Worm (Caenorhabditis elegans) whole organism, L4 larva: ENCODE data around the gene mrpl-36.

ENCODE experiments used
- F10B5.3 ChIP-seq: sonication (generic microtip); optimal IDR thresholded peaks from 2 replicates; lab custom pipeline; 2016; ENCODE audit warnings: mild to moderate bottlenecking, missing genetic modification characterization, missing compliant biosample characterization
- F26F4.8 ChIP-seq: fragments of 200-800 bp; sonication (Bioruptor generic); conservative IDR thresholded peaks from 2 replicates; pipeline ENCODE4 v1.3.6; 2022; ENCODE audit warnings: missing genetic modification characterization, missing compliant biosample characterization
- F44E2.7 ChIP-seq: fragments of 200-800 bp; sonication (Bioruptor generic); IDR thresholded peaks from 2 replicates; pipeline ENCODE4 v2.1.2; 2022; ENCODE audit warnings: missing genetic modification characterization, missing compliant biosample characterization
- F49E8.2 ChIP-seq: sonication (generic microtip); optimal IDR thresholded peaks from 2 replicates; lab custom pipeline; 2016; ENCODE audit warnings: missing compliant biosample characterization, mild to moderate bottlenecking, missing genetic modification characterization, borderline replicate concordance
- R02D3.7 ChIP-seq: fragments of 150-350 bp; sonication (generic microtip); optimal IDR thresholded peaks from 3 replicates; lab custom pipeline; 2014; ENCODE audit warnings: missing biosample characterization, missing genetic modification characterization
- Y105C5A.15 ChIP-seq: fragments of 200-800 bp; sonication (Bioruptor generic); IDR thresholded peaks from 2 replicates; pipeline ENCODE4 v1.3.6; 2022; ENCODE audit warnings: missing genetic modification characterization, missing compliant biosample characterization
- Y5F2A.4 ChIP-seq: fragments of 200-800 bp; sonication (Bioruptor generic); optimal IDR thresholded peaks from 2 replicates; lab custom pipeline; 2018; ENCODE audit warnings: mild to moderate bottlenecking, missing genetic modification characterization, missing compliant biosample characterization
- aha-1 ChIP-seq: fragments of 150-350 bp; peaks from one replicate; lab custom pipeline; 2014; ENCODE audit warnings: missing biosample characterization, missing genetic modification characterization
- aly-2 ChIP-seq: sonication (generic microtip); optimal IDR thresholded peaks from 2 replicates; lab custom pipeline; 2018; ENCODE audit warnings: missing biosample characterization, missing genetic modification characterization
- attf-4 ChIP-seq: sonication (generic microtip); optimal IDR thresholded peaks from 3 replicates; lab custom pipeline; 2017; ENCODE audit warnings: missing biosample characterization, missing genetic modification characterization
- ceh-44 ChIP-seq: fragments of 200-800 bp; sonication (Bioruptor generic); IDR thresholded peaks from 2 replicates; pipeline ENCODE4 v1.3.6; 2022; ENCODE audit warnings: missing genetic modification reagents, missing genetic modification characterization, missing compliant biosample characterization
- daf-19 ChIP-seq: fragments of 200-800 bp; sonication (Bioruptor generic); conservative IDR thresholded peaks from 2 replicates; pipeline ENCODE4 v1.3.6; 2022; ENCODE audit warnings: missing genetic modification characterization, missing compliant biosample characterization
- daf-8 ChIP-seq: fragments of 200-800 bp; sonication (Bioruptor generic); IDR thresholded peaks from 2 replicates; pipeline ENCODE4 v1.3.6; 2022; ENCODE audit warnings: missing genetic modification characterization, missing compliant biosample characterization
- dmd-6 ChIP-seq: fragments of 200-800 bp; sonication (Bioruptor generic); IDR thresholded peaks from 2 replicates; pipeline ENCODE4 v1.3.6; 2022; ENCODE audit warnings: missing genetic modification reagents, missing genetic modification characterization, missing compliant biosample characterization
- dmd-8 ChIP-seq: fragments of 200-800 bp; sonication (Bioruptor generic); IDR thresholded peaks from 2 replicates; pipeline ENCODE4 v1.3.6; 2022; ENCODE audit warnings: missing genetic modification characterization, missing compliant biosample characterization
- dve-1 ChIP-seq: sonication (generic microtip); optimal IDR thresholded peaks from 2 replicates; lab custom pipeline; 2017; ENCODE audit warnings: antibody characterized with exemption, mild to moderate bottlenecking, missing genetic modification characterization, missing compliant biosample characterization; ENCODE audit not compliant: insufficient read depth
- fkh-10 ChIP-seq: fragments of 150-350 bp; optimal IDR thresholded peaks from 2 replicates; lab custom pipeline; 2014; ENCODE audit warnings: missing biosample characterization, missing genetic modification reagents, missing genetic modification characterization
- hlh-30 ChIP-seq: sonication (generic microtip); optimal IDR thresholded peaks from 2 replicates; lab custom pipeline; 2017; ENCODE audit warnings: antibody characterized with exemption, mild to moderate bottlenecking, missing genetic modification characterization, missing compliant biosample characterization; ENCODE audit not compliant: insufficient read depth
- lin-13 ChIP-seq: fragments of 150-350 bp; optimal IDR thresholded peaks from 2 replicates; lab custom pipeline; 2014; ENCODE audit warnings: missing biosample characterization, missing genetic modification reagents, missing genetic modification characterization
- lin-29 ChIP-seq: fragments of 200-800 bp; sonication (Bioruptor generic); IDR thresholded peaks from 2 replicates; pipeline ENCODE4 v1.3.6; 2022; ENCODE audit warnings: missing genetic modification reagents, missing genetic modification characterization, missing compliant biosample characterization
- lin-38 ChIP-seq: fragments of 200-800 bp; sonication (Bioruptor generic); IDR thresholded peaks from 2 replicates; pipeline ENCODE4 v1.3.6; 2022; ENCODE audit warnings: missing genetic modification reagents, missing genetic modification characterization, missing compliant biosample characterization
- lsy-2 ChIP-seq, 2 experiments: fragments of 150-350 bp in 1 of 2; sonication (generic microtip) in 1 of 2; optimal IDR thresholded peaks; 2 replicates each; lab custom pipeline; 2014 to 2017; ENCODE audit warnings: missing biosample characterization in 2 of 2, missing genetic modification characterization in 2 of 2
- madf-5 ChIP-seq, 2 experiments: fragments of 200-800 bp; sonication (Bioruptor generic); IDR thresholded peaks; 2 replicates each; pipeline ENCODE4 v1.3.6; 2022; ENCODE audit warnings: missing compliant biosample characterization in 2 of 2, missing genetic modification characterization in 2 of 2
- mdl-1 ChIP-seq, 2 experiments: fragments of 150-350 bp in 1 of 2; sonication (generic microtip) in 1 of 2; optimal IDR thresholded peaks; 2 replicates each; lab custom pipeline; 2014 to 2017; ENCODE audit warnings: missing biosample characterization in 2 of 2, missing genetic modification characterization in 2 of 2
- mxl-3 ChIP-seq: fragments of 200-800 bp; sonication (Bioruptor generic); optimal IDR thresholded peaks from 2 replicates; lab custom pipeline; 2018; ENCODE audit warnings: mild to moderate bottlenecking, missing genetic modification characterization, missing compliant biosample characterization
- nhr-10 ChIP-seq: fragments of 150-350 bp; optimal IDR thresholded peaks from 2 replicates; lab custom pipeline; 2014; ENCODE audit warnings: missing biosample characterization, missing genetic modification characterization
- nhr-11 ChIP-seq: fragments of 150-350 bp; optimal IDR thresholded peaks from 2 replicates; lab custom pipeline; 2014; ENCODE audit warnings: missing biosample characterization, missing genetic modification characterization
- pha-4 ChIP-seq, 2 experiments: fragments of 150-350 bp in 1 of 2; fragments of 200-800 bp in 1 of 2; sonication (Bioruptor generic) in 1 of 2; IDR thresholded peaks in 1 of 2; optimal IDR thresholded peaks in 1 of 2; 2 replicates each; pipeline versions ENCODE4 v1.3.6 to Lab custom; 2014 to 2022; ENCODE audit warnings: missing genetic modification characterization in 2 of 2, missing genetic modification reagents in 2 of 2, missing biosample characterization in 1 of 2, missing compliant biosample characterization in 1 of 2
- rbr-2 ChIP-seq: sonication (generic microtip); optimal IDR thresholded peaks from 2 replicates; lab custom pipeline; 2016; ENCODE audit warnings: missing genotype, missing genetic modification characterization, missing compliant biosample characterization
- saeg-2 ChIP-seq: fragments of 200-800 bp; sonication (Bioruptor generic); IDR thresholded peaks from 2 replicates; pipeline ENCODE4 v1.3.6; 2022; ENCODE audit warnings: missing genetic modification reagents, missing genetic modification characterization, missing compliant biosample characterization
- skn-1 ChIP-seq: fragments of 150-350 bp; optimal IDR thresholded peaks from 2 replicates; lab custom pipeline; 2014; ENCODE audit warnings: missing biosample characterization, missing genetic modification characterization
- snpc-4 ChIP-seq: fragments of 150-350 bp; optimal IDR thresholded peaks from 2 replicates; lab custom pipeline; 2014; ENCODE audit warnings: missing biosample characterization, missing genetic modification characterization
- unc-62 ChIP-seq, 3 experiments: fragments of 150-350 bp in 1 of 3; sonication (generic microtip); optimal IDR thresholded peaks in 2 of 3; peaks in 1 of 3; 1 replicate in 1 of 3; 2 replicates in 2 of 3; lab custom pipeline; 2014 to 2017; ENCODE audit warnings: missing biosample characterization in 3 of 3, missing genetic modification characterization in 3 of 3, missing genetic modification reagents in 3 of 3, missing genotype in 1 of 3
- zfp-2 ChIP-seq: sonication (generic microtip); optimal IDR thresholded peaks from 2 replicates; lab custom pipeline; 2016; ENCODE audit warnings: mild to moderate bottlenecking, missing genetic modification characterization, missing compliant biosample characterization

mrpl-36 gene

ce11 chrIII:9848083-9848482, at the start of gene mrpl-36:
Gene mrpl-36, minus strand, starts transcription at chrIII:9848116.
- TF ChIP-seq dve-1 (peak; percentile 33), lin-38 (GFP tag; lab: Robert Waterston, UW) (peak; percentile 86), dmd-6 (peak; percentile 19; the same call in 1 of the 2 replicates), madf-5 (GFP tag; IDR thresholded peaks at IDR 0.05; lab: Robert Waterston, UW) (no peak), F26F4.8 (GFP tag; lab: Robert Waterston, UW) (no peak), hlh-30 (tag; lab: Kevin White, UChicago) (peak; percentile 36), daf-19 (no peak), lin-29 (no peak), R02D3.7 (no peak), skn-1 (tag; lab: Kevin White, UChicago) (no peak), lsy-2 (tag; optimal IDR thresholded peaks at IDR 0.05; lab: Kevin White, UChicago) (peak in 1 of 2 experiments; percentile 74), F44E2.7 (GFP tag; lab: Robert Waterston, UW) (no peak)
- TF ChIP-seq, all 104 proteins: peak for 5

- TF ChIP-seq lsy-2 (tag; optimal IDR thresholded peaks at IDR 0.05; lab: Kevin White, UChicago): no peak
- TF ChIP-seq lin-13: no peak
- no peak for TF ChIP-seq ceh-44 (GFP tag; lab: Robert Waterston, UW)
- no peak for TF ChIP-seq R02D3.7
- no peak for TF ChIP-seq Y5F2A.4 (GFP tag; lab: Kevin White, UChicago)
Measured at ce11 chrIII:9892855-9893254, 44.9 kb upstream of the mrpl-36 start, which contains the start of gene mam-7. Gene mam-7, plus strand, starts transcription at chrIII:9893155.

- no peak for TF ChIP-seq F49E8.2
- no peak for TF ChIP-seq daf-8
- no peak for TF ChIP-seq dmd-8 (GFP tag; lab: Robert Waterston, UW)
- TF ChIP-seq attf-4 (tag; lab: Kevin White, UChicago): no peak
- no peak for TF ChIP-seq mdl-1 (tag; optimal IDR thresholded peaks at IDR 0.05; lab: Kevin White, UChicago)
- TF ChIP-seq rbr-2 (tag; lab: Kevin White, UChicago): no peak
- TF ChIP-seq saeg-2 (GFP tag; lab: Robert Waterston, UW): no peak
- no peak for TF ChIP-seq Y105C5A.15 (GFP tag; lab: Robert Waterston, UW)
- TF ChIP-seq snpc-4 (tag; lab: Kevin White, UChicago): no peak
- no peak for TF ChIP-seq lsy-2 (tag; optimal IDR thresholded peaks at IDR 0.05; lab: Kevin White, UChicago)
- no peak for TF ChIP-seq hlh-30 (tag; lab: Kevin White, UChicago)
- TF ChIP-seq pha-4 (GFP tag; IDR thresholded peaks at IDR 0.05; lab: Robert Waterston, UW): no peak
- TF ChIP-seq pha-4 (tag; optimal IDR thresholded peaks at IDR 0.05; lab: Kevin White, UChicago): no peak
- TF ChIP-seq nhr-10 (tag; lab: Kevin White, UChicago): no peak
- no peak for TF ChIP-seq fkh-10 (GFP tag; lab: Kevin White, UChicago)
- no peak for TF ChIP-seq mxl-3 (GFP tag; lab: Kevin White, UChicago)
Measured at ce11 chrIII:9891324-9891723, 43.4 kb upstream of the mrpl-36 start, which contains the start of gene alg-4. Gene alg-4, minus strand, starts transcription at chrIII:9891424.

ce11 chrIII:9886323-9886722, 38.4 kb upstream of the mrpl-36 start:
- TF ChIP-seq aha-1 (peak; percentile 94), aly-2 (tag; lab: Kevin White, UChicago) (no peak), unc-62 (GFP tag; optimal IDR thresholded peaks at IDR 0.05 in 1 of 2; lab: Kevin White, UChicago) (peak in 1 of 2 experiments; percentile 31), unc-62 (tag; optimal IDR thresholded peaks at IDR 0.05; lab: Kevin White, UChicago) (no peak), F10B5.3 (no peak)

- no peak for TF ChIP-seq zfp-2 (tag; lab: Kevin White, UChicago)
- peak; percentile 6 for TF ChIP-seq nhr-11
Measured at ce11 chrIII:9885609-9886008, 37.7 kb upstream of the mrpl-36 start.
